Worm (Caenorhabditis elegans): ENCODE measurements around the gene Y65A5A.24.

The Y65A5A.24 gene

ce11 chrIV:16393668-16394067 is at the start of gene Y65A5A.24:
Y65A5A.24 (plus strand) TSS chrIV:16393968.
- TF ChIP-seq him-1 (tag; optimal IDR thresholded peaks at IDR 0.05) (no peak), dao-5 (tag; optimal IDR thresholded peaks at IDR 0.05) (no peak), W03F9.2 (tag; optimal IDR thresholded peaks at IDR 0.05) (no peak)

- TF ChIP-seq him-1 (tag; optimal IDR thresholded peaks at IDR 0.05) (no peak), dao-5 (tag; optimal IDR thresholded peaks at IDR 0.05) (no peak)
These were observed 47.3 kb upstream of the Y65A5A.24 start, which contains the start of gene C35D6.3 for ce11 chrIV:16346514-16346913. C35D6.3 (plus strand) TSS chrIV:16346814.

ce11 chrIV:16350690-16351089 is 43.1 kb upstream of the Y65A5A.24 start, which contains the start of gene C35D6.4:
C35D6.4 (plus strand) TSS chrIV:16350990.
- no peak for TF ChIP-seq W03F9.2 (tag; optimal IDR thresholded peaks at IDR 0.05)
- TF ChIP-seq dao-5 (tag; optimal IDR thresholded peaks at IDR 0.05) = no peak
- TF ChIP-seq him-1 (tag; optimal IDR thresholded peaks at IDR 0.05) = no peak

ce11 chrIV:16364581-16364980 is 29.2 kb upstream of the Y65A5A.24 start:
- no peak for TF ChIP-seq him-1 (tag; optimal IDR thresholded peaks at IDR 0.05)

- TF ChIP-seq W03F9.2 (tag; optimal IDR thresholded peaks at IDR 0.05) = no peak
These were observed 23.2 kb upstream of the Y65A5A.24 start for ce11 chrIV:16370592-16370991.

- TF ChIP-seq dao-5 (tag; optimal IDR thresholded peaks at IDR 0.05) (no peak), him-1 (tag; optimal IDR thresholded peaks at IDR 0.05) (no peak), W03F9.2 (tag; optimal IDR thresholded peaks at IDR 0.05) (no peak)
These were observed 15.8 kb upstream of the Y65A5A.24 start for ce11 chrIV:16377942-16378341.

ce11 chrIV:16380278-16380677 is 13.5 kb upstream of the Y65A5A.24 start:
- TF ChIP-seq him-1 (tag; optimal IDR thresholded peaks at IDR 0.05) (no peak), W03F9.2 (tag; optimal IDR thresholded peaks at IDR 0.05) (no peak), dao-5 (tag; optimal IDR thresholded peaks at IDR 0.05) (no peak)

ce11 chrIV:16380937-16381336 is 12.8 kb upstream of the Y65A5A.24 start:
- no peak for TF ChIP-seq dao-5 (tag; optimal IDR thresholded peaks at IDR 0.05)
- TF ChIP-seq W03F9.2 (tag; optimal IDR thresholded peaks at IDR 0.05) = no peak
- TF ChIP-seq him-1 (tag; optimal IDR thresholded peaks at IDR 0.05) = no peak

ce11 chrIV:16381933-16382591 is 11.7 kb upstream of the Y65A5A.24 start, which contains the start of gene Y7A9D.1:
Y7A9D.1 (minus strand) TSS chrIV:16382215.
- TF ChIP-seq him-1 (tag; optimal IDR thresholded peaks at IDR 0.05) = no peak
- no peak for TF ChIP-seq dao-5 (tag; optimal IDR thresholded peaks at IDR 0.05)
- TF ChIP-seq W03F9.2 (tag; optimal IDR thresholded peaks at IDR 0.05) = no peak

- TF ChIP-seq him-1 (tag; optimal IDR thresholded peaks at IDR 0.05) = no peak
- no peak for TF ChIP-seq dao-5 (tag; optimal IDR thresholded peaks at IDR 0.05)
- TF ChIP-seq W03F9.2 (tag; optimal IDR thresholded peaks at IDR 0.05) = no peak
These were observed 9.1 kb upstream of the Y65A5A.24 start for ce11 chrIV:16384665-16385064.

- TF ChIP-seq W03F9.2 (tag; optimal IDR thresholded peaks at IDR 0.05) (no peak), dao-5 (tag; optimal IDR thresholded peaks at IDR 0.05) (peak; percentile 4)
These were observed 5.6 kb upstream of the Y65A5A.24 start for ce11 chrIV:16388136-16388635.

ce11 chrIV:16388856-16389461 is 4.8 kb upstream of the Y65A5A.24 start:
- TF ChIP-seq W03F9.2 (tag; optimal IDR thresholded peaks at IDR 0.05) = no peak
- TF ChIP-seq him-1 (tag; optimal IDR thresholded peaks at IDR 0.05) = peak; percentile 44
- peak; percentile 54 for TF ChIP-seq dao-5 (tag; optimal IDR thresholded peaks at IDR 0.05)

- TF ChIP-seq him-1 (tag; optimal IDR thresholded peaks at IDR 0.05) (no peak), dao-5 (tag; optimal IDR thresholded peaks at IDR 0.05) (no peak)
These were observed 2.3 kb upstream of the Y65A5A.24 start for ce11 chrIV:16391470-16391869.

ce11 chrIV:16396651-16397050 is 2.9 kb downstream of the Y65A5A.24 start:
- TF ChIP-seq him-1 (tag; optimal IDR thresholded peaks at IDR 0.05) (no peak), W03F9.2 (tag; optimal IDR thresholded peaks at IDR 0.05) (no peak), dao-5 (tag; optimal IDR thresholded peaks at IDR 0.05) (no peak)
